Worm (Caenorhabditis elegans) whole organism, dauer: ENCODE results near the gene F58E6.4.

Source experiments
- unc-62 ChIP-seq: sonication (generic microtip); optimal IDR thresholded peaks from 2 replicates; lab custom pipeline; 2017; ENCODE audit warnings: missing biosample characterization, missing genetic modification reagents, missing genetic modification characterization

F58E6.4 gene

ce11 chrV:9768828-9769778, 18.9 kb upstream of the F58E6.4 start, which contains the start of gene unc-42:
unc-42 (minus strand) TSS chrV:9769391.
- TF ChIP-seq unc-62 = no peak

ce11 chrV:9767941-9768340, 17.7 kb upstream of the F58E6.4 start:
- no peak for TF ChIP-seq unc-62

- TF ChIP-seq unc-62 = no peak
Observed at ce11 chrV:9765622-9766021, 15.4 kb upstream of the F58E6.4 start.

- TF ChIP-seq unc-62 = no peak
Observed at ce11 chrV:9764552-9764951, 14.3 kb upstream of the F58E6.4 start.

ce11 chrV:9763759-9764158, 13.6 kb upstream of the F58E6.4 start:
- TF ChIP-seq unc-62 = no peak

ce11 chrV:9758437-9758836, 8.2 kb upstream of the F58E6.4 start:
- TF ChIP-seq unc-62 = no peak

ce11 chrV:9757884-9758283, 7.7 kb upstream of the F58E6.4 start, which contains the start of gene F58E6.11:
F58E6.11 (minus strand) TSS chrV:9757984.
- no peak for TF ChIP-seq unc-62

- no peak for TF ChIP-seq unc-62
Observed at ce11 chrV:9756242-9756641, 6.0 kb upstream of the F58E6.4 start, which contains the start of gene hrg-3. hrg-3 (plus strand) TSS chrV:9756468.

ce11 chrV:9755725-9756124, 5.5 kb upstream of the F58E6.4 start, which contains the start of gene F58E6.8:
F58E6.8 (minus strand) TSS chrV:9755825.
- TF ChIP-seq unc-62 = no peak

- no peak for TF ChIP-seq unc-62
Observed at ce11 chrV:9754459-9754858, 4.3 kb upstream of the F58E6.4 start, which contains the start of gene F58E6.5. F58E6.5 (minus strand) TSS chrV:9754559.

- no peak for TF ChIP-seq unc-62
Observed at ce11 chrV:9753554-9753953, 3.3 kb upstream of the F58E6.4 start.

- TF ChIP-seq unc-62 = no peak
Observed at ce11 chrV:9752918-9753317, 2.7 kb upstream of the F58E6.4 start, which contains the start of gene F58E6.6. F58E6.6 (minus strand) TSS chrV:9753018.

- TF ChIP-seq unc-62 = no peak
Observed at ce11 chrV:9744934-9745333, 5.3 kb downstream of the F58E6.4 start, which contains the start of gene F58E6.13. F58E6.13 (plus strand) TSS chrV:9745234.

- TF ChIP-seq unc-62 = no peak
Observed at ce11 chrV:9740858-9741257, 9.3 kb downstream of the F58E6.4 start, which contains the start of gene sta-2. sta-2 (plus strand) TSS chrV:9741206.

ce11 chrV:9739402-9739801, 10.8 kb downstream of the F58E6.4 start, which contains the start of gene marc-1:
marc-1 (plus strand) TSS chrV:9739702.
- TF ChIP-seq unc-62 = no peak

- no peak for TF ChIP-seq unc-62
Observed at ce11 chrV:9738077-9738705, 12.0 kb downstream of the F58E6.4 start.

ce11 chrV:9737287-9737686, 12.9 kb downstream of the F58E6.4 start, which contains the start of gene aqp-4:
aqp-4 (plus strand) TSS chrV:9737556.
- no peak for TF ChIP-seq unc-62
